Worm (Caenorhabditis elegans): Measurements from ENCODE around the gene F02E11.7.
"Not testable (repeated sequence)": the region's sequence is repeated elsewhere in the genome, so short reads cannot be mapped to it uniquely, and the experiment has no call there.

Gene F02E11.7

ce11 chrII:3248043-3248718 lies 19.3 kb upstream of the F02E11.7 start, which contains the start of the genes fbxc-50 and C17F4.2:
Gene fbxc-50, minus strand, starts transcription at chrII:3248123.
Gene C17F4.2, plus strand, starts transcription at chrII:3248668.
- TF ChIP-seq unc-62 (GFP tag; optimal IDR thresholded peaks at IDR 0.05) = no peak

- TF ChIP-seq unc-62 (GFP tag; optimal IDR thresholded peaks at IDR 0.05) = no peak
Observed at ce11 chrII:3249406-3249805, 18.1 kb upstream of the F02E11.7 start, which contains the start of gene clec-124. Gene clec-124, plus strand, starts transcription at chrII:3249706.

- no peak for TF ChIP-seq unc-62 (GFP tag; optimal IDR thresholded peaks at IDR 0.05)
Observed at ce11 chrII:3250195-3250594, 17.3 kb upstream of the F02E11.7 start.

- no peak for TF ChIP-seq unc-62 (GFP tag; optimal IDR thresholded peaks at IDR 0.05)
Observed at ce11 chrII:3251782-3252181, 15.7 kb upstream of the F02E11.7 start.

- TF ChIP-seq unc-62 (GFP tag; optimal IDR thresholded peaks at IDR 0.05) = no peak
Observed at ce11 chrII:3259254-3259653, 8.2 kb upstream of the F02E11.7 start, which contains the start of gene gcy-19. Gene gcy-19, minus strand, starts transcription at chrII:3259354.

- no peak for TF ChIP-seq unc-62 (GFP tag; optimal IDR thresholded peaks at IDR 0.05)
Observed at ce11 chrII:3262504-3262903, 5.0 kb upstream of the F02E11.7 start, which contains the start of gene F02E11.2. Gene F02E11.2, plus strand, starts transcription at chrII:3262804.

- TF ChIP-seq unc-62 (GFP tag; optimal IDR thresholded peaks at IDR 0.05) = no peak
Observed at ce11 chrII:3264704-3265103, 2.8 kb upstream of the F02E11.7 start.

- no peak for TF ChIP-seq unc-62 (GFP tag; optimal IDR thresholded peaks at IDR 0.05)
Observed at ce11 chrII:3267815-3268214, 350 bp downstream of the F02E11.7 start.

ce11 chrII:3270598-3270997 lies 3.1 kb downstream of the F02E11.7 start:
- TF ChIP-seq unc-62 (GFP tag; optimal IDR thresholded peaks at IDR 0.05) = no peak

ce11 chrII:3274923-3275322 lies 7.5 kb downstream of the F02E11.7 start, which contains the start of gene F02E11.3:
Gene F02E11.3, minus strand, starts transcription at chrII:3275023.
- TF ChIP-seq unc-62 (GFP tag; optimal IDR thresholded peaks at IDR 0.05) = no peak

ce11 chrII:3277686-3278085 lies 10.2 kb downstream of the F02E11.7 start, which contains the start of gene F02E11.4:
Gene F02E11.4, minus strand, starts transcription at chrII:3277786.
- TF ChIP-seq unc-62 (GFP tag; optimal IDR thresholded peaks at IDR 0.05) = no peak

- no peak for TF ChIP-seq unc-62 (GFP tag; optimal IDR thresholded peaks at IDR 0.05)
Observed at ce11 chrII:3278634-3279033, 11.2 kb downstream of the F02E11.7 start, which contains the start of gene wht-4. Gene wht-4, plus strand, starts transcription at chrII:3278934.

ce11 chrII:3282353-3282752 lies 14.9 kb downstream of the F02E11.7 start, which contains the start of gene nep-13:
Gene nep-13, plus strand, starts transcription at chrII:3282653.
- TF ChIP-seq unc-62 (GFP tag; optimal IDR thresholded peaks at IDR 0.05) = no peak

- TF ChIP-seq unc-62 (GFP tag; optimal IDR thresholded peaks at IDR 0.05) = no peak
Observed at ce11 chrII:3284558-3284957, 17.1 kb downstream of the F02E11.7 start, which contains the start of gene scl-15. Gene scl-15, minus strand, starts transcription at chrII:3284658.

- TF ChIP-seq unc-62 (GFP tag; optimal IDR thresholded peaks at IDR 0.05) = no peak
Observed at ce11 chrII:3287073-3287472, 19.6 kb downstream of the F02E11.7 start, which contains the start of gene sri-63. Gene sri-63, plus strand, starts transcription at chrII:3287373.

- not testable (repeated sequence) for TF ChIP-seq unc-62 (GFP tag; optimal IDR thresholded peaks at IDR 0.05)
Observed at ce11 chrII:3290544-3290943, 23.1 kb downstream of the F02E11.7 start, which contains the start of gene F39E9.14. Gene F39E9.14, minus strand, starts transcription at chrII:3290644.

ce11 chrII:3295193-3295592 lies 27.7 kb downstream of the F02E11.7 start, which contains the start of gene btb-17:
Gene btb-17, plus strand, starts transcription at chrII:3295405.
- TF ChIP-seq unc-62 (GFP tag; optimal IDR thresholded peaks at IDR 0.05) = no peak

Measured in whole organism, dauer.